Worm (Caenorhabditis elegans) whole organism, L1 larva: ENCODE results near the gene F55C12.6.

Source experiments
- ceh-63 ChIP-seq: fragments of 200-800 bp; sonication (Bioruptor generic); optimal IDR thresholded peaks from 2 replicates; lab custom pipeline; 2018; ENCODE audit warnings: mild to moderate bottlenecking, missing genetic modification characterization, missing compliant biosample characterization
- egl-13 ChIP-seq: sonication (generic microtip); optimal IDR thresholded peaks from 2 replicates; lab custom pipeline; 2016; ENCODE audit warnings: missing genotype, missing genetic modification reagents, missing genetic modification characterization, missing compliant biosample characterization
- elt-2 ChIP-seq: sonication (generic microtip); optimal IDR thresholded peaks from 2 replicates; lab custom pipeline; 2016; ENCODE audit warnings: missing genetic modification characterization, mild to moderate bottlenecking, inconsistent platforms, missing compliant biosample characterization, missing genetic modification reagents
- nhr-12 ChIP-seq: sonication (generic microtip); optimal IDR thresholded peaks from 2 replicates; lab custom pipeline; 2017; ENCODE audit warnings: missing biosample characterization, missing genetic modification characterization
- nhr-76 ChIP-seq: sonication (generic microtip); optimal IDR thresholded peaks from 2 replicates; lab custom pipeline; 2017; ENCODE audit warnings: missing biosample characterization, missing genetic modification characterization
- swsn-7 ChIP-seq: sonication (generic microtip); optimal IDR thresholded peaks from 2 replicates; lab custom pipeline; 2016; ENCODE audit warnings: missing genetic modification characterization, missing compliant biosample characterization
- ztf-11 ChIP-seq, 2 experiments: sonication (generic microtip); optimal IDR thresholded peaks; 2 replicates each; lab custom pipeline; 2016 to 2017; ENCODE audit warnings: missing genetic modification characterization in 2 of 2, missing biosample characterization in 1 of 2, missing compliant biosample characterization in 1 of 2

DNA sequence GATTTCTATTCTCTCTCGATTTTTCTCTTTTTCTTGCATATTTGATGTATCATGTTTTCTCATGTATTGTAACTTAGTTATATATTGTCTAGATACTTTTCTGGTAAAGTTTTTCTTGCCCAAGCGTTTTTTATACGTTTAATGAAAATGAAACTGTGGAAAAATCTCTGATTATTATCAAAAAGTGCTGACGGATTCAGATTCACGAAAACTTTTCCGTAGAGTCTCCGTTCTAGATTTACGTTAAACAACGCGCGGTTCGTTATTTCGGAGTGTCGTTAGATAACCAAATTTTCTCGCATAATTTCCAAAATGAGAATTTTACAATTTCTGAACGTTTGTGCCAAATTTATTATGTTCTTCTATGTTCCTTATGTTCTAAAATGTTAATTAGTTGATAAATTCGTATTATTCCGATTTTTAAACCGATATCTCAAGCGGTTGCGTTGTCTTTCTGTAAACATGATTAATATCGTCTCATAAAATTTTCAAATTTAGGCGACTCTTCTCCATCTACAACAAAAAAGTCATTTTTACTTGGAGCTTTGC is 42.3 kb upstream of the F55C12.6 start, which contains the start of gene ptp-2:
- TF ChIP-seq swsn-7 (tag; lab: Kevin White, UChicago) (peak; percentile 36), nhr-12 (no peak), ztf-11 (tag; optimal IDR thresholded peaks at IDR 0.05; lab: Kevin White, UChicago) (no peak), egl-13 (tag; lab: Kevin White, UChicago) (peak; percentile 12), nhr-76 (tag; lab: Kevin White, UChicago) (no peak), elt-2 (tag; lab: Kevin White, UChicago) (no peak), ceh-63 (no peak)
